Worm (Caenorhabditis elegans): ENCODE data around the gene clec-258.

DNA sequence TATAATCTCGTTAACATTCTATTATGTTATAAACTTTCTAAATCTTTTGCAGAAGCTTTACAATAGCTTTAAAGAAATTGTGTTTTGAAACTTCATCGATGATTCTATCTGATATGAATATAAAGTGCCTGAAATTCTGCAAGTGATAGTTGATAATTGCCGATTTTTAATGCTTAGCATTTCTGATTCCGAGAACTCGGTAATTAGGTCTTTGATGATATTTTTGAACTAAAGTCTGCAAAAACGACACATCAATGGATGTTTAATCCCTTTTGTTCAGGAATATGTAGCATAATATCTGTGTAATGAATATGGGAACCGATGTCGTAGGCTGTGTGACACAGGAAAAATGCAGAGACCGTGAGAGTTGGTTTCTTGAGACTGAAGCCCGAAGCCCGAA is 14.6 kb downstream of the clec-258 start:
- TF ChIP-seq tbx-7 (tag; optimal IDR thresholded peaks at IDR 0.05) (no peak), nhr-11 (tag; optimal IDR thresholded peaks at IDR 0.05) (no peak), ama-1 (optimal IDR thresholded peaks at IDR 0.05) (no peak), unc-3 (GFP tag; conservative IDR thresholded peaks at IDR 0.05) (no peak), unc-3 (tag; optimal IDR thresholded peaks at IDR 0.05) (no peak), lin-11 (tag; optimal IDR thresholded peaks at IDR 0.05) (no peak), F13H6.1 (tag; optimal IDR thresholded peaks at IDR 0.05) (no peak), ceh-9 (tag; optimal IDR thresholded peaks at IDR 0.05) (no peak), hlh-15 (tag; optimal IDR thresholded peaks at IDR 0.05) (no peak), ceh-30 (tag; optimal IDR thresholded peaks at IDR 0.05) (no peak), ceh-48 (tag; optimal IDR thresholded peaks at IDR 0.05) (no peak)

Data from whole organism, late embryonic.